Worm (Caenorhabditis elegans) whole organism, late embryonic: ENCODE data around the gene umps-1.

Experiments
- ceh-34 ChIP-seq: sonication (generic microtip); optimal IDR thresholded peaks from 2 replicates; lab custom pipeline; 2016; ENCODE audit warnings: mild to moderate bottlenecking, missing genetic modification characterization, missing compliant biosample characterization
- fkh-10 ChIP-seq: fragments of 150-350 bp; optimal IDR thresholded peaks from 2 replicates; lab custom pipeline; 2014; ENCODE audit warnings: missing biosample characterization, missing genetic modification reagents, missing genetic modification characterization
- pha-4 ChIP-seq: fragments of 150-350 bp; optimal IDR thresholded peaks from 2 replicates; lab custom pipeline; 2018; ENCODE audit warnings: missing biosample characterization, missing genetic modification reagents, missing genetic modification characterization

DNA sequence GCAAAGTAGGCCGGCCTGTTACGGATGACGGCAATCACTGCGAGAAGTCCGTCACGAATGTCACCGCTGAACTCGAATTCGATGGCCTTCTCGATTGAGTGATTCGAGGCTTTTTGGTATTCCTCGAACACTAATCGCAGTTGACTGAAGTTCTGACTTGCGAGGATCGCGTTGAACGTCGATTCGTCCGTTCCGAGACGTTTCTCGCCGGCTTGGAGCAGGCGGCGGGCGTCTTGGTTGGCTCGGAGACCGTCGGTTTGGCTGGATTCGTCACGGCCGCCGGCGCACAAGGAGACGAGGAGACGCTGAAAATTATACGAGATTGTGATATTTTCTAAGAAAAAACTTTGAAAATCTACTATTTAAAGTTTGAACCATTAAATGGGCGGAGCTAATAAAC lies 31.1 kb downstream of the umps-1 start:
- TF ChIP-seq fkh-10 (GFP tag; lab: Kevin White, UChicago), result no peak
- TF ChIP-seq ceh-34 (tag; lab: Kevin White, UChicago), result no peak
- TF ChIP-seq pha-4 (tag; lab: Kevin White, UChicago), result no peak
